Worm (Caenorhabditis elegans) whole organism, L3 larva: ENCODE measurements around the gene T07F8.4.

Experiments
- ZK546.5 ChIP-seq: sonication (generic microtip); optimal IDR thresholded peaks from 2 replicates; lab custom pipeline; 2017; ENCODE audit warnings: missing biosample characterization, missing genetic modification characterization
- aly-2 ChIP-seq: fragments of 150-350 bp; optimal IDR thresholded peaks from 2 replicates; lab custom pipeline; 2014; ENCODE audit warnings: missing biosample characterization, missing genetic modification characterization
- ama-1 ChIP-seq: fragments of 150-350 bp; optimal IDR thresholded peaks from 2 replicates; lab custom pipeline; 2018
- ceh-16 ChIP-seq: sonication (generic microtip); optimal IDR thresholded peaks from 2 replicates; lab custom pipeline; 2017; ENCODE audit warnings: missing biosample characterization, missing genetic modification characterization
- ceh-9 ChIP-seq: sonication (generic microtip); optimal IDR thresholded peaks from 2 replicates; lab custom pipeline; 2018; ENCODE audit warnings: missing biosample characterization, missing genetic modification characterization
- egl-27 ChIP-seq: sonication (generic microtip); optimal IDR thresholded peaks from 4 replicates; lab custom pipeline; 2017; ENCODE audit warnings: missing biosample characterization, missing genetic modification reagents, missing genetic modification characterization
- egl-5 ChIP-seq: fragments of 150-350 bp; optimal IDR thresholded peaks from 2 replicates; lab custom pipeline; 2017; ENCODE audit warnings: missing biosample characterization, missing genetic modification reagents, missing genetic modification characterization, inconsistent platforms
- elt-1 ChIP-seq: fragments of 150-350 bp; optimal IDR thresholded peaks from 2 replicates; lab custom pipeline; 2014; ENCODE audit warnings: missing biosample characterization, missing genetic modification characterization
- elt-2 ChIP-seq: sonication (generic microtip); optimal IDR thresholded peaks from 2 replicates; lab custom pipeline; 2016; ENCODE audit warnings: missing genetic modification reagents, mild to moderate bottlenecking, missing genetic modification characterization, missing compliant biosample characterization
- elt-3 ChIP-seq, 3 experiments: fragments of 150-350 bp in 1 of 3; sonication (generic microtip) in 2 of 3; optimal IDR thresholded peaks; 2 replicates in 2 of 3; 4 replicates in 1 of 3; lab custom pipeline; 2014 to 2017; ENCODE audit warnings: missing biosample characterization in 3 of 3, missing genetic modification characterization in 3 of 3
- fos-1 ChIP-seq: fragments of 150-350 bp; optimal IDR thresholded peaks from 2 replicates; lab custom pipeline; 2014; ENCODE audit warnings: missing biosample characterization, missing genetic modification characterization
- hmg-11 ChIP-seq: sonication (generic microtip); optimal IDR thresholded peaks from 2 replicates; lab custom pipeline; 2016; ENCODE audit warnings: missing genetic modification characterization, missing compliant biosample characterization
- jun-1 ChIP-seq: fragments of 150-350 bp; optimal IDR thresholded peaks from 2 replicates; lab custom pipeline; 2014; ENCODE audit warnings: missing biosample characterization, missing genetic modification reagents, missing genetic modification characterization
- lin-15B ChIP-seq: fragments of 150-350 bp; optimal IDR thresholded peaks from 2 replicates; lab custom pipeline; 2014; ENCODE audit warnings: missing biosample characterization, missing genetic modification characterization
- lin-39 ChIP-seq: fragments of 150-350 bp; optimal IDR thresholded peaks from 2 replicates; lab custom pipeline; 2018; ENCODE audit warnings: missing biosample characterization, missing genetic modification reagents, missing genetic modification characterization
- lsy-12 ChIP-seq: sonication (generic microtip); optimal IDR thresholded peaks from 2 replicates; lab custom pipeline; 2016; ENCODE audit warnings: mild to moderate bottlenecking, missing genetic modification characterization, missing compliant biosample characterization
- mdl-1 ChIP-seq: fragments of 150-350 bp; optimal IDR thresholded peaks from 2 replicates; lab custom pipeline; 2014; ENCODE audit warnings: missing biosample characterization, missing genetic modification characterization
- mml-1 ChIP-seq: fragments of 150-350 bp; sonication (generic microtip); optimal IDR thresholded peaks from 3 replicates; lab custom pipeline; 2014; ENCODE audit warnings: missing biosample characterization, missing genetic modification characterization
- nhr-11 ChIP-seq: fragments of 150-350 bp; optimal IDR thresholded peaks from 2 replicates; lab custom pipeline; 2014; ENCODE audit warnings: missing biosample characterization, missing genetic modification characterization
- nhr-12 ChIP-seq: fragments of 150-350 bp; optimal IDR thresholded peaks from 2 replicates; lab custom pipeline; 2014; ENCODE audit warnings: missing biosample characterization, missing genetic modification characterization
- nhr-23 ChIP-seq: fragments of 150-350 bp; optimal IDR thresholded peaks from 2 replicates; lab custom pipeline; 2014; ENCODE audit warnings: missing biosample characterization, missing genetic modification reagents, missing genetic modification characterization
- nhr-237 ChIP-seq: fragments of 150-350 bp; optimal IDR thresholded peaks from 2 replicates; lab custom pipeline; 2014; ENCODE audit warnings: missing biosample characterization, missing genetic modification characterization
- nhr-25 ChIP-seq: sonication (generic microtip); optimal IDR thresholded peaks from 2 replicates; lab custom pipeline; 2017; ENCODE audit warnings: missing biosample characterization, missing genetic modification characterization
- nhr-28 ChIP-seq: fragments of 150-350 bp; optimal IDR thresholded peaks from 2 replicates; lab custom pipeline; 2014; ENCODE audit warnings: missing biosample characterization, missing genetic modification characterization
- nhr-67 ChIP-seq: fragments of 150-350 bp; optimal IDR thresholded peaks from 2 replicates; lab custom pipeline; 2014; ENCODE audit warnings: missing biosample characterization, missing genetic modification characterization
- nhr-77 ChIP-seq: fragments of 150-350 bp; optimal IDR thresholded peaks from 2 replicates; lab custom pipeline; 2014; ENCODE audit warnings: missing biosample characterization, missing genetic modification characterization
- pha-4 ChIP-seq: fragments of 150-350 bp; optimal IDR thresholded peaks from 2 replicates; lab custom pipeline; 2014; ENCODE audit warnings: missing biosample characterization, missing genetic modification reagents, missing genetic modification characterization
- skn-1 ChIP-seq: fragments of 150-350 bp; optimal IDR thresholded peaks from 2 replicates; lab custom pipeline; 2014; ENCODE audit warnings: missing biosample characterization, missing genetic modification characterization
- snpc-4 ChIP-seq: fragments of 150-350 bp; optimal IDR thresholded peaks from 2 replicates; lab custom pipeline; 2014; ENCODE audit warnings: missing biosample characterization, missing genetic modification characterization
- tbx-2 ChIP-seq: sonication (generic microtip); optimal IDR thresholded peaks from 2 replicates; lab custom pipeline; 2016; ENCODE audit warnings: mild to moderate bottlenecking, missing genetic modification characterization, missing compliant biosample characterization
- unc-39 ChIP-seq: sonication (generic microtip); optimal IDR thresholded peaks from 4 replicates; lab custom pipeline; 2017; ENCODE audit warnings: missing biosample characterization, missing genetic modification characterization
- unc-62 ChIP-seq: fragments of 150-350 bp; sonication (generic microtip); optimal IDR thresholded peaks from 4 replicates; lab custom pipeline; 2014; ENCODE audit warnings: missing biosample characterization, missing genetic modification reagents, missing genetic modification characterization
- zag-1 ChIP-seq: fragments of 150-350 bp; optimal IDR thresholded peaks from 2 replicates; lab custom pipeline; 2014; ENCODE audit warnings: missing biosample characterization, missing genetic modification characterization
- ztf-11 ChIP-seq: fragments of 150-350 bp; optimal IDR thresholded peaks from 2 replicates; lab custom pipeline; 2014; ENCODE audit warnings: missing biosample characterization, missing genetic modification characterization

Gene T07F8.4

DNA sequence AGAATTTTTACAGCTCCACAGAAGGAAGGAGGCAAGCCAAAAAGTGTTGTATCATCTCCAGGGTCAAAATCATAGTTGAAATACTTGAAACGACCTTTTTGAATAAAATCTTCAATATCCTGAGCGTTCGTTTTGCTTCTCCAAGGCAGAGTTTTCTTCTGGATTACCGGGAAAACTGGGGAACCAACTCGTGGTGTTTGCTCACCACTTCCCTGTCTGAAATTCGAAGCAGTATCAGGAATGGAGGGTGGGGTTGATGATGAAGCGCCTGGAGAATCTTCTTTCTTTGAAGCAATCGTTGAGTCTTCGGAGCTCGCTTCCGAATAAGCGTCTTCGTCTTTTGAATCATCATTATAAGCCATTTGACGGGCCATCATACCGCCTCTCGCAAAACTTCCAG, 28.7 kb downstream of the T07F8.4 start:
- TF ChIP-seq fos-1 (tag; lab: Kevin White, UChicago) = no peak
- TF ChIP-seq, all 47 proteins: peak for 0

DNA sequence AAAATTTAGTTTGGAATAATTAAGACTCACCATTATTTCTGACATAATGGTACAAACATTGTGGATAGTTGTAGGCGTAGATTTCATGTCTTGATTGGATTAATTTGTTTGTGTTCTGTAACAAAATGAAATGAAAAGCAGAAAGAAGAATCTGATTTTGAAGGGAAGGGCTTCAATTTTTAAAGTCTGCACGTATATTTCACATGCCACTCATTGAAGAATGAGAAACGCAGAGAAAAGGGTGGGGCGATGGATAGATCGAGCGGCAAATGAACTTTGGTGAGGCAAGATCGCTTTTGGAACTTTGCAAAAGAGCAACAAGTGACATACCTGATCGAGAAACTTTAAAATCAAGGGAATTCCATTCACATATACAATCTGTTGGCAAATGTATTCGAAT, 29.5 kb downstream of the T07F8.4 start:
- TF ChIP-seq jun-1 (tag; lab: Kevin White, UChicago) = no peak
- peak; percentile 2 for TF ChIP-seq nhr-25 (tag; lab: Kevin White, UChicago)
- no peak for TF ChIP-seq skn-1 (tag; lab: Kevin White, UChicago)
- no peak for TF ChIP-seq nhr-12 (tag; lab: Kevin White, UChicago)
- TF ChIP-seq mdl-1 (tag; lab: Kevin White, UChicago) = no peak
- no peak for TF ChIP-seq aly-2
- TF ChIP-seq fos-1 (tag; lab: Kevin White, UChicago) = no peak
- no peak for TF ChIP-seq nhr-23 (tag; lab: Kevin White, UChicago)
- TF ChIP-seq lin-15B (tag; lab: Kevin White, UChicago) = peak; percentile 6
- no peak for TF ChIP-seq ZK546.5 (tag; lab: Kevin White, UChicago)
- no peak for TF ChIP-seq egl-5 (tag; lab: Kevin White, UChicago)
- no peak for TF ChIP-seq elt-2 (tag; lab: Kevin White, UChicago)
- TF ChIP-seq ztf-11 = no peak
- TF ChIP-seq nhr-11 (tag; lab: Kevin White, UChicago) = no peak
- no peak for TF ChIP-seq ceh-16
- no peak for TF ChIP-seq ama-1
- TF ChIP-seq pha-4 (tag; lab: Kevin White, UChicago) = no peak
- TF ChIP-seq lin-39 = no peak

DNA sequence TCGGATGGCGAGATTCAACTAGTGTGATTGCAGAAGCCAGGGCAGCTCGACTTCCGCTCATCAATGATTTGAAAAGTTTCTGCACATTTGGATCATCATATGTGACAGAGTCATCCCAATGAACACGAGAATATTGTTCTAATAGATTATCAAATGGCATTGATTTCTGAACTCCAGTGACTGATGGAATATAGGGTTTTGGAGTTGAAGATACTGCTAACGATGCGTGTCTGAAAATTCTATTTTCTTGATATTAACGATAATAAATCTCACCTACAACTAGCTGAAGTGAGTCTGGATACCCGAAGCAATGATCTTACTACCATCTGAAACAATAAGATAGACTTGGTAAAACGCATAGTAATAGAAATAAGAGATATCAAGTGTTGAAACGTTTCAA, 31.0 kb downstream of the T07F8.4 start, which contains the start of gene mmaa-1:
TSS of gene mmaa-1 (minus strand) at position 328 of the 400 bp plus-strand sequence.
- TF ChIP-seq lin-15B (tag; lab: Kevin White, UChicago) (no peak), ama-1 (peak; percentile 56), lsy-12 (peak; percentile 37)

DNA sequence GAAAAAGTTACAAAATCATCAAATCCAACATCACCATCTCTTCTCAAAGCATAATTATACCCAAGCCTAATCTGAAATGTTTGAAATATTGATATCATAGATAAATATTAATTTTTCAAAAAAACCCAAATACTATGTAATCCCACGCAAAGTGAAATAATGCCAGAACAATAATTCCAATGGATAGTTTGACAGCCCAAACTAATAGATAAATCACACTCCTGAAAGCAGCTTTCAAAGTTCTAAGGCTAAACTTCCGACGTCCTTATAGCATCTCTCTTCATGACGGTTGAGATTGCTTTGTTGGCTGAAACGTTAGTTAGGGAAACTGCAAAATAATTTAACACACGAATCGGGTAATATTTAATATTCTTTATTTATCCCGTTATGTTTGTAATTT, 32.6 kb downstream of the T07F8.4 start:
- peak; percentile 32 for TF ChIP-seq nhr-28 (tag; lab: Kevin White, UChicago)
- peak; percentile 30 for TF ChIP-seq ama-1
- no peak for TF ChIP-seq mml-1

DNA sequence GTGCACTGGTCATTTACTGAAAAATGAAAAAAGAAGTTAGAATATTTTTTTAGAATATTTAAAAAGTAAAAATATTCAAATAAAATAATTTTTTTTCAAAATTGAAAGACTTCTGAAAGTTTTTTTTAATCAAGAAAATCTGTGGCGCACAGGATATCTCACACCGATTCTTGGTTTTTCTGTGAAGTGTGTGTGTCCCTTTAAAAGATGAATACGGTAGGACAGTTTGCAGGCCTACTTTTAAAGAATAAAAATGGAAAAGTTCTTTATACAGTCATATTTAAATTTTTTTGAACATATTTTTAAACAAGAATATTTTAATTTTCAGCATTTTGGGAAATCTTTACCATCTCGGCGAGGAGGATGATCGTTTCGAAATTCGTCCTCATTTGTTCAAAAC, 33.3 kb downstream of the T07F8.4 start, which contains the start of gene mct-5:
TSS of gene mct-5 (minus strand) at position 16 of the 400 bp plus-strand sequence.
- TF ChIP-seq nhr-77 (tag; lab: Kevin White, UChicago) (no peak), unc-39 (no peak), ZK546.5 (tag; lab: Kevin White, UChicago) (no peak), egl-5 (tag; lab: Kevin White, UChicago) (no peak), hmg-11 (no peak), unc-62 (GFP tag; lab: Kevin White, UChicago) (no peak), ceh-9 (tag; lab: Kevin White, UChicago) (no peak), tbx-2 (no peak), nhr-12 (tag; lab: Kevin White, UChicago) (no peak), elt-1 (no peak), elt-3 (tag; optimal IDR thresholded peaks at IDR 0.05; lab: Kevin White, UChicago) (no peak)

DNA sequence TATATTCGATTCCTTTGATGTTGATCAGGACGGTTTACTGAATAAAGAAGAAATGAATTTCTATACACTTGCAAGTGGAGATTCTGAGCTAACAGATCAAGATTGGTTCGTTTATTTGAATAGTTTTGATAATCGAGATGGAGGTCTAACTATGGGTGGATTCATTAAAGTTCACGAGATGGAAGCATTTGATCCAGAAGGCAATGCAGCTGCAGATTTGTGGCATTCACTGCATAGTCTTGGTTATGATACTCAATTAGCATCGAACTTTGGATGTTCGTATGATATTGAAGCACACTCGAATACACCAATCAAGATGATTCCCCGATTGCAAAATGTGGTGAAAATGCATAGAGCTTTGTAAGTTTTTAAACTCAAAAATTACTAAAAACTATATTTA, 35.9 kb downstream of the T07F8.4 start:
- TF ChIP-seq zag-1 (tag; lab: Kevin White, UChicago) (no peak), elt-2 (tag; lab: Kevin White, UChicago) (no peak), nhr-25 (tag; lab: Kevin White, UChicago) (no peak), nhr-12 (tag; lab: Kevin White, UChicago) (no peak), mml-1 (no peak), ZK546.5 (tag; lab: Kevin White, UChicago) (no peak), skn-1 (tag; lab: Kevin White, UChicago) (no peak), nhr-67 (tag; lab: Kevin White, UChicago) (no peak), ztf-11 (no peak), snpc-4 (tag; lab: Kevin White, UChicago) (no peak), nhr-237 (tag; lab: Kevin White, UChicago) (no peak), egl-27 (tag; lab: Kevin White, UChicago) (no peak), tbx-2 (no peak)
- TF ChIP-seq, all 47 proteins: peak for 0
